Fruit fly (Drosophila melanogaster): Measurements from ENCODE around the gene CG13299.

CG13299 gene

dm6 chr3L:6269003-6269402 is 36.8 kb upstream of the CG13299 start (continued):
- no peak for TF ChIP-seq CG6854 (GFP tag; optimal IDR thresholded peaks at IDR 0.05)
- TF ChIP-seq CG8119 (GFP tag; IDR thresholded peaks at IDR 0.05): no peak; the same call in 2 of the 3 replicates
- peak; percentile 32 for TF ChIP-seq Sox102F (GFP tag; optimal IDR thresholded peaks at IDR 0.05)
- TF ChIP-seq spab (GFP tag; optimal IDR thresholded peaks at IDR 0.05): peak; percentile 22
- TF ChIP-seq dsx (GFP tag; optimal IDR thresholded peaks at IDR 0.05; ENCODE audit: poor library complexity, severe bottlenecking): peak; percentile 28
- TF ChIP-seq Sox14 (GFP tag; optimal IDR thresholded peaks at IDR 0.05): peak; percentile 50
- peak; percentile 59 for TF ChIP-seq CG8319 (GFP tag; optimal IDR thresholded peaks at IDR 0.05)
- no peak for TF ChIP-seq fd85E (GFP tag; optimal IDR thresholded peaks at IDR 0.05)
- TF ChIP-seq CG6276 (GFP tag; optimal IDR thresholded peaks at IDR 0.05): no peak
- TF ChIP-seq net (GFP tag; optimal IDR thresholded peaks at IDR 0.05): peak; percentile 46
- no peak for TF ChIP-seq Hr38 (GFP tag; optimal IDR thresholded peaks at IDR 0.05)
- TF ChIP-seq Hr39 (GFP tag; optimal IDR thresholded peaks at IDR 0.05): peak; percentile 51
- TF ChIP-seq CG10631 (GFP tag; optimal IDR thresholded peaks at IDR 0.05): peak; percentile 53
- peak; percentile 48 for TF ChIP-seq lz (GFP tag; optimal IDR thresholded peaks at IDR 0.05)
- TF ChIP-seq Hr4 (GFP tag; optimal IDR thresholded peaks at IDR 0.05): peak; percentile 54
- peak; percentile 4 for TF ChIP-seq Lpt (GFP tag; optimal IDR thresholded peaks at IDR 0.05)
- no peak for TF ChIP-seq dac (GFP tag; optimal IDR thresholded peaks at IDR 0.05)
- TF ChIP-seq salr (GFP tag; optimal IDR thresholded peaks at IDR 0.05): no peak
- peak; percentile 61 for TF ChIP-seq CG8632 (GFP tag; optimal IDR thresholded peaks at IDR 0.05)
- TF ChIP-seq CG32006 (GFP tag; optimal IDR thresholded peaks at IDR 0.05): peak; percentile 63
- peak; percentile 21 for TF ChIP-seq fd59A (GFP tag; optimal IDR thresholded peaks at IDR 0.05)
- peak; percentile 75 for TF ChIP-seq CG6792 (GFP tag; optimal IDR thresholded peaks at IDR 0.05)

dm6 chr3L:6268076-6268475 is 35.9 kb upstream of the CG13299 start:
- TF ChIP-seq achi (GFP tag; optimal IDR thresholded peaks at IDR 0.05) (no peak), Gug (GFP tag; IDR thresholded peaks at IDR 0.05) (no peak), Ets96B (tag; optimal IDR thresholded peaks at IDR 0.05) (no peak), eg (GFP tag; IDR thresholded peaks at IDR 0.05) (0 out of 3 replicates have a peak, but pooled peaks have one; percentile 25), Hr38 (GFP tag; optimal IDR thresholded peaks at IDR 0.05) (no peak), dac (GFP tag; optimal IDR thresholded peaks at IDR 0.05) (peak; percentile 20), CG4318 (GFP tag; optimal IDR thresholded peaks at IDR 0.05) (peak; percentile 36), salr (GFP tag; optimal IDR thresholded peaks at IDR 0.05) (no peak), ss (GFP tag; optimal IDR thresholded peaks at IDR 0.05) (no peak), CG8119 (GFP tag; IDR thresholded peaks at IDR 0.05) (peak; percentile 61; the same call in 2 of the 3 replicates), CG6808 (GFP tag; optimal IDR thresholded peaks at IDR 0.05) (no peak), dsx (GFP tag; optimal IDR thresholded peaks at IDR 0.05; ENCODE audit: poor library complexity, severe bottlenecking) (no peak), lz (GFP tag; optimal IDR thresholded peaks at IDR 0.05) (no peak), Eip78C (GFP tag) (peak; percentile 87), OdsH (GFP tag; optimal IDR thresholded peaks at IDR 0.05) (peak; percentile 33), CG32006 (GFP tag; optimal IDR thresholded peaks at IDR 0.05) (peak; percentile 64), Hr4 (GFP tag; optimal IDR thresholded peaks at IDR 0.05) (peak; percentile 68), svp (GFP tag) (peak; percentile 21), topi (GFP tag; optimal IDR thresholded peaks at IDR 0.05) (no peak), CG6276 (GFP tag; optimal IDR thresholded peaks at IDR 0.05) (peak; percentile 27)

- no peak for TF ChIP-seq dsx (GFP tag; optimal IDR thresholded peaks at IDR 0.05; ENCODE audit: poor library complexity, severe bottlenecking)
- TF ChIP-seq CG31627 (GFP tag; optimal IDR thresholded peaks at IDR 0.05): no peak
- TF ChIP-seq Eip75B (GFP tag; optimal IDR thresholded peaks at IDR 0.05): no peak
- TF ChIP-seq CG16779 (tag; optimal IDR thresholded peaks at IDR 0.05): no peak
- no peak for TF ChIP-seq Hr4 (GFP tag; optimal IDR thresholded peaks at IDR 0.05)
- no peak for TF ChIP-seq CG8319 (GFP tag; optimal IDR thresholded peaks at IDR 0.05)
- no peak for TF ChIP-seq CG6163 (GFP tag; IDR thresholded peaks at IDR 0.05)
- TF ChIP-seq esn (GFP tag; optimal IDR thresholded peaks at IDR 0.05): no peak
- TF ChIP-seq CG9139 (GFP tag; optimal IDR thresholded peaks at IDR 0.05): no peak
- TF ChIP-seq Blimp-1 (GFP tag; optimal IDR thresholded peaks at IDR 0.05): no peak
- no peak for TF ChIP-seq Hr38 (GFP tag; optimal IDR thresholded peaks at IDR 0.05)
- TF ChIP-seq Sox102F (GFP tag; optimal IDR thresholded peaks at IDR 0.05): no peak
- TF ChIP-seq net (GFP tag; optimal IDR thresholded peaks at IDR 0.05): no peak
Measured at dm6 chr3L:6267509-6267908, 35.3 kb upstream of the CG13299 start.

All from whole organism, prepupa.